Worm (Caenorhabditis elegans): ENCODE results near the gene R07C12.1.

ce11 chrIV:4172242-4172641, 20.0 kb downstream of the R07C12.1 start:
- TF ChIP-seq nhr-28 (tag; optimal IDR thresholded peaks at IDR 0.05) (no peak), nhr-237 (tag; optimal IDR thresholded peaks at IDR 0.05) (no peak), T26A8.4 (GFP tag; IDR thresholded peaks at IDR 0.05) (no peak), lin-13 (GFP tag; optimal IDR thresholded peaks at IDR 0.05) (no peak), lin-29 (GFP tag; IDR thresholded peaks at IDR 0.05) (no peak), mxl-2 (GFP tag; conservative IDR thresholded peaks at IDR 0.05) (no peak)

Measured in whole organism, L4 larva.